Worm (Caenorhabditis elegans): ENCODE measurements around the gene rsp-6.

Gene rsp-6

ce11 chrIV:7785506-7786065, 5.4 kb downstream of the rsp-6 start, which contains the start of gene tag-322:
Gene tag-322 (minus strand): TSS chrIV:7785556.
- TF ChIP-seq hlh-13 (GFP tag; optimal IDR thresholded peaks at IDR 0.05) (no peak), K02D7.2 (tag; optimal IDR thresholded peaks at IDR 0.05) (no peak), nfya-1 (tag; optimal IDR thresholded peaks at IDR 0.05) (peak; percentile 31), unc-55 (GFP tag; optimal IDR thresholded peaks at IDR 0.05) (peak; percentile 1), hlh-8 (tag; optimal IDR thresholded peaks at IDR 0.05) (no peak)

ce11 chrIV:7783801-7784411, 7.1 kb downstream of the rsp-6 start, which contains the start of gene tag-321:
Gene tag-321 (minus strand): TSS chrIV:7783851.
- TF ChIP-seq odd-2 (tag; optimal IDR thresholded peaks at IDR 0.05) (no peak), F13H6.1 (tag; optimal IDR thresholded peaks at IDR 0.05) (no peak), ets-4 (tag; optimal IDR thresholded peaks at IDR 0.05) (no peak), unc-86 (tag; optimal IDR thresholded peaks at IDR 0.05) (no peak), unc-3 (GFP tag; conservative IDR thresholded peaks at IDR 0.05) (no peak), unc-3 (tag; optimal IDR thresholded peaks at IDR 0.05) (no peak)

- TF ChIP-seq ceh-31 (tag; optimal IDR thresholded peaks at IDR 0.05) (no peak), ttx-3 (tag; optimal IDR thresholded peaks at IDR 0.05) (no peak), hlh-8 (tag; optimal IDR thresholded peaks at IDR 0.05) (no peak), nhr-232 (tag; optimal IDR thresholded peaks at IDR 0.05) (no peak), ceh-6 (GFP tag; optimal IDR thresholded peaks at IDR 0.05) (no peak), zip-5 (tag; optimal IDR thresholded peaks at IDR 0.05) (no peak), ceh-14 (tag; optimal IDR thresholded peaks at IDR 0.05) (no peak), fax-1 (tag; optimal IDR thresholded peaks at IDR 0.05) (no peak), lin-11 (tag; optimal IDR thresholded peaks at IDR 0.05) (no peak), mec-3 (tag; optimal IDR thresholded peaks at IDR 0.05; ENCODE audit: borderline replicate concordance) (no peak), npax-4 (tag; optimal IDR thresholded peaks at IDR 0.05) (no peak), pax-1 (tag; optimal IDR thresholded peaks at IDR 0.05) (no peak), dve-1 (tag; optimal IDR thresholded peaks at IDR 0.05) (no peak), ceh-48 (tag; optimal IDR thresholded peaks at IDR 0.05) (no peak), C08G9.2 (tag; optimal IDR thresholded peaks at IDR 0.05) (no peak), gmeb-2 (tag; optimal IDR thresholded peaks at IDR 0.05) (no peak), unc-42 (tag; optimal IDR thresholded peaks at IDR 0.05) (no peak), C38D4.7 (GFP tag; optimal IDR thresholded peaks at IDR 0.05) (no peak), madf-2 (tag; optimal IDR thresholded peaks at IDR 0.05) (no peak)
These were observed 8.7 kb downstream of the rsp-6 start, which contains the start of gene sec-10 for ce11 chrIV:7782292-7782691. Gene sec-10 (minus strand): TSS chrIV:7782499.

- TF ChIP-seq ceh-48 (tag; optimal IDR thresholded peaks at IDR 0.05) (no peak), fkh-6 (tag; optimal IDR thresholded peaks at IDR 0.05) (no peak), ahr-1 (tag; optimal IDR thresholded peaks at IDR 0.05) (no peak), lim-6 (tag; optimal IDR thresholded peaks at IDR 0.05) (no peak), ceh-34 (tag; optimal IDR thresholded peaks at IDR 0.05) (no peak), ceh-45 (GFP tag; IDR thresholded peaks at IDR 0.05) (no peak), sdc-2 (tag; optimal IDR thresholded peaks at IDR 0.05) (no peak), fkh-10 (GFP tag; optimal IDR thresholded peaks at IDR 0.05) (no peak), pros-1 (tag; optimal IDR thresholded peaks at IDR 0.05) (no peak), zip-5 (tag; optimal IDR thresholded peaks at IDR 0.05) (no peak), elt-2 (tag; optimal IDR thresholded peaks at IDR 0.05) (no peak), npax-4 (tag; optimal IDR thresholded peaks at IDR 0.05) (no peak), ceh-30 (tag; optimal IDR thresholded peaks at IDR 0.05) (no peak), nhr-232 (tag; optimal IDR thresholded peaks at IDR 0.05) (no peak), tbx-7 (tag; optimal IDR thresholded peaks at IDR 0.05) (no peak), sox-2 (GFP tag; IDR thresholded peaks at IDR 0.05) (no peak), ztf-16 (tag; optimal IDR thresholded peaks at IDR 0.05) (no peak), K02D7.2 (tag; optimal IDR thresholded peaks at IDR 0.05) (no peak), ttx-3 (tag; optimal IDR thresholded peaks at IDR 0.05) (no peak)
These were observed 12.2 kb downstream of the rsp-6 start, which contains the start of gene rpap-3 for ce11 chrIV:7778865-7779264. Gene rpap-3 (minus strand): TSS chrIV:7778965.
